Worm (Caenorhabditis elegans): ENCODE data around the gene ugt-55.

ugt-55 gene

ce11 chrV:12300166-12300565, 43.7 kb downstream of the ugt-55 start:
- TF ChIP-seq ahr-1 (tag; optimal IDR thresholded peaks at IDR 0.05) (no peak), nhr-232 (tag; optimal IDR thresholded peaks at IDR 0.05) (no peak), C38D4.7 (GFP tag; optimal IDR thresholded peaks at IDR 0.05) (no peak), ceh-30 (tag; optimal IDR thresholded peaks at IDR 0.05) (peak; percentile 19), hlh-30 (tag; optimal IDR thresholded peaks at IDR 0.05; ENCODE audit: insufficient read depth) (peak; percentile 68), unc-42 (tag; optimal IDR thresholded peaks at IDR 0.05) (no peak), sox-4 (tag; optimal IDR thresholded peaks at IDR 0.05) (no peak), hlh-6 (tag; optimal IDR thresholded peaks at IDR 0.05) (no peak), madf-2 (tag; optimal IDR thresholded peaks at IDR 0.05) (no peak), lim-6 (tag; optimal IDR thresholded peaks at IDR 0.05) (no peak), elt-2 (tag; optimal IDR thresholded peaks at IDR 0.05) (peak; percentile 23), ceh-22 (tag; optimal IDR thresholded peaks at IDR 0.05) (no peak), dmd-4 (tag; optimal IDR thresholded peaks at IDR 0.05; ENCODE audit: borderline replicate concordance) (no peak), pqm-1 (tag; optimal IDR thresholded peaks at IDR 0.05) (no peak), T23F11.4 (GFP tag; optimal IDR thresholded peaks at IDR 0.05) (no peak), odd-2 (tag; optimal IDR thresholded peaks at IDR 0.05) (no peak), nfya-1 (tag; optimal IDR thresholded peaks at IDR 0.05) (peak; percentile 55), ttx-3 (tag; optimal IDR thresholded peaks at IDR 0.05) (no peak)

DNA sequence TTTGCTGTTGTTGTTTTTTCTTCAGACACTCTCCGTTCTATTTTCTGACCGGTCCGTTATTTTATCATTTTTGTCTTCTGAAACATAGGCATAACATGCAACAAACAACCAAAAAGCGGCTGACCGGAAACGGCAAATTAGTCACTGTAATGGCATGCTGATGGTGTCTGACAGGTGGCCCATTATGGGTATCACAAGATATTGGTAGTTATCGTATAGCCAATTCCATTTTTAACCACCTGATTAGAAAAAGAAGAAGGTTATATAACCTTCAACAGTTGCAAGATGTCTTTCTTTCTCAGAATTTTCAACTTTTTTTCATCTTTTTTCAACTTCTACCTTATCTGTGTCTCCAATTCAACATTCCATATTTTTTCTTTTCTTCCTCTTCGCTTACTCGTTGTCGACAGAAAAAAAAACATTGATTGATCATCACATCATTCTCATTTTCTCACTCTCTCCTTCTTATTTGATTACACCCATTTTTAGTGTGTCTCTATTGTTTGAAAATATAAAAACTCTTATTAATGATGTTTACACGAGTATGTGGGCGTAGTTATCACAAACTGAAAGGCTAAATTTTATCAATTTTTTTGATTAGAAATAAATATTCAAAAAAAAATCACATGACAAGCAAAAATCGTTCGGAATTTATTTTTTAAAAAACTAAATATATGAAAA, 44.4 kb downstream of the ugt-55 start:
- TF ChIP-seq pha-2 (tag; optimal IDR thresholded peaks at IDR 0.05) (no peak), zip-5 (tag; optimal IDR thresholded peaks at IDR 0.05) (no peak), ceh-6 (GFP tag; optimal IDR thresholded peaks at IDR 0.05) (no peak), ceh-2 (tag; optimal IDR thresholded peaks at IDR 0.05) (no peak), F13H6.1 (tag; optimal IDR thresholded peaks at IDR 0.05) (no peak)

DNA sequence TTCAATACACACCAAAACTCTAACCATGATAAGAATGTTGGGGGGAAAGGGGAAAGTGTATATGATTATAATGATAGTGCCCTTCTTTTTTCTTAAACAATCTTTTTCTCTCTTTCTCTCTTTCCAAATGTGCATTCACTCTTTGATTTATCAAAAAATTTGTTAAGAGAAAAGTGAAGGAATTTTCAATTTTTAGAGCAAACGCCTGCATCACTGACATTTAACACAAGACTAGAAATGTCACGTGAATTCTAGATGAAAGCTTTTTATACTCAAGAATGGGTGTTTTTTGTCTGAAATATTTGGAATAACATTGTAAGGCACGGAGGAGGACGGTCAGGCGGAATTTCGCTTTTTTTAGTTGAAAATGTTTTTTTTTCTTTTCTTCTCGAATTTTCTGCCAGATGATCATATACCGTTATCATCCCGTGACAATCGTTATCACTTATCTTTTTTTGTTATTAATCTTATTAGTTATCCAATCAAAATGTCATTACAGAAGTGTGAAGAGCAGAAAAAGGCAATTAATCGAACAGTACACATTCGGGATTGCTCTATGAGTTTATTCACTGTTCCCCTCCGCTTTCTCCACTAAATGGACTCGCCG, 45.6 kb downstream of the ugt-55 start, which contains the start of the genes frm-7 and F55C5.17:
Gene frm-7, plus strand, starts transcription at position 500 of the 607 bp plus-strand sequence.
Gene F55C5.17, plus strand, starts transcription at position 557 of the 607 bp plus-strand sequence.
- TF ChIP-seq hlh-30 (tag; optimal IDR thresholded peaks at IDR 0.05; ENCODE audit: insufficient read depth): peak; percentile 38
- no peak for TF ChIP-seq tbx-7 (tag; optimal IDR thresholded peaks at IDR 0.05)
- no peak for TF ChIP-seq sox-2 (GFP tag; IDR thresholded peaks at IDR 0.05)
- no peak for TF ChIP-seq hlh-15 (tag; optimal IDR thresholded peaks at IDR 0.05)
- TF ChIP-seq zip-5 (tag; optimal IDR thresholded peaks at IDR 0.05): no peak
- TF ChIP-seq fax-1 (tag; optimal IDR thresholded peaks at IDR 0.05): no peak
- TF ChIP-seq tbx-2 (tag; optimal IDR thresholded peaks at IDR 0.05): no peak
- TF ChIP-seq elt-2 (tag; optimal IDR thresholded peaks at IDR 0.05): peak; percentile 57
- TF ChIP-seq unc-3 (GFP tag; conservative IDR thresholded peaks at IDR 0.05): no peak
- TF ChIP-seq unc-3 (tag; optimal IDR thresholded peaks at IDR 0.05): no peak
- no peak for TF ChIP-seq unc-42 (tag; optimal IDR thresholded peaks at IDR 0.05)
- TF ChIP-seq T23F11.4 (GFP tag; optimal IDR thresholded peaks at IDR 0.05): no peak
- no peak for TF ChIP-seq rnt-1 (tag; optimal IDR thresholded peaks at IDR 0.05)
- TF ChIP-seq ceh-6 (GFP tag; optimal IDR thresholded peaks at IDR 0.05): no peak

ce11 chrV:12303453-12304077, 47.1 kb downstream of the ugt-55 start:
- TF ChIP-seq Y22D7AL.16 (tag; optimal IDR thresholded peaks at IDR 0.05) (peak; percentile 99), madf-2 (tag; optimal IDR thresholded peaks at IDR 0.05) (peak; percentile 99), fkh-6 (tag; optimal IDR thresholded peaks at IDR 0.05) (peak; percentile 99), unc-55 (GFP tag; optimal IDR thresholded peaks at IDR 0.05) (peak; percentile 30), pha-2 (tag; optimal IDR thresholded peaks at IDR 0.05) (peak; percentile 98), sdc-2 (tag; optimal IDR thresholded peaks at IDR 0.05) (peak; percentile 95), T23F11.4 (GFP tag; optimal IDR thresholded peaks at IDR 0.05) (peak; percentile 100), ceh-30 (tag; optimal IDR thresholded peaks at IDR 0.05) (peak; percentile 93), dve-1 (tag; optimal IDR thresholded peaks at IDR 0.05) (peak; percentile 99), hlh-30 (tag; optimal IDR thresholded peaks at IDR 0.05; ENCODE audit: insufficient read depth) (peak; percentile 92), ama-1 (optimal IDR thresholded peaks at IDR 0.05) (peak; percentile 80), tbx-2 (tag; optimal IDR thresholded peaks at IDR 0.05) (peak; percentile 99), ztf-16 (tag; optimal IDR thresholded peaks at IDR 0.05) (peak; percentile 100), unc-42 (tag; optimal IDR thresholded peaks at IDR 0.05) (peak; percentile 95), gmeb-2 (tag; optimal IDR thresholded peaks at IDR 0.05) (peak; percentile 100), nhr-11 (tag; optimal IDR thresholded peaks at IDR 0.05) (no peak), fax-1 (tag; optimal IDR thresholded peaks at IDR 0.05) (peak; percentile 99), pat-9 (tag; optimal IDR thresholded peaks at IDR 0.05) (peak; percentile 100), ceh-6 (GFP tag; optimal IDR thresholded peaks at IDR 0.05) (peak; percentile 100), ahr-1 (tag; optimal IDR thresholded peaks at IDR 0.05) (peak; percentile 99), fkh-10 (GFP tag; optimal IDR thresholded peaks at IDR 0.05) (peak; percentile 97), rnt-1 (tag; optimal IDR thresholded peaks at IDR 0.05) (peak; percentile 99), ceh-19 (GFP tag; optimal IDR thresholded peaks at IDR 0.05) (peak; percentile 100), dmd-4 (tag; optimal IDR thresholded peaks at IDR 0.05; ENCODE audit: borderline replicate concordance) (peak; percentile 99)

Data from whole organism, late embryonic.